Fruit fly (Drosophila melanogaster) whole organism, prepupa: Measurements from ENCODE around the gene CG3032.
A peak's percentile ranks its signal among the peaks of the same experiment; 100 is the strongest.

ENCODE experiments used
- Blimp-1 ChIP-seq: fragments of 200-800 bp; sonication (Bioruptor generic); optimal IDR thresholded peaks from 3 replicates; lab custom pipeline; 2017; ENCODE audit warnings: missing biosample characterization, missing genetic modification characterization, mild to moderate bottlenecking, moderate library complexity, missing genetic modification reagents
- CG10669 ChIP-seq: fragments of 200-800 bp; sonication (Bioruptor generic); optimal IDR thresholded peaks from 3 replicates; lab custom pipeline; 2018; ENCODE audit warnings: missing biosample characterization, mild to moderate bottlenecking, missing genetic modification characterization, moderate library complexity
- CG11294 ChIP-seq: fragments of 200-800 bp; sonication (Bioruptor generic); IDR thresholded peaks from 2 replicates; pipeline ENCODE4 v1.3.6; 2022; ENCODE audit warnings: missing biosample characterization, missing genetic modification characterization
- CG11762 ChIP-seq: fragments of 200-800 bp; sonication (Bioruptor generic); optimal IDR thresholded peaks from 3 replicates; lab custom pipeline; 2016; ENCODE audit warnings: missing biosample characterization, missing genetic modification characterization; ENCODE audit not compliant: insufficient read depth
- CG11902 ChIP-seq: fragments of 200-800 bp; sonication (Bioruptor generic); optimal IDR thresholded peaks from 3 replicates; lab custom pipeline; 2016; ENCODE audit warnings: missing biosample characterization, missing genetic modification characterization
- CG15336 ChIP-seq: fragments of 200-800 bp; sonication (Bioruptor generic); IDR thresholded peaks from 2 replicates; pipeline ENCODE4 v1.3.6; 2022; ENCODE audit warnings: missing biosample characterization, missing genetic modification characterization
- CG16779 ChIP-seq: fragments of 200-800 bp; sonication (Bioruptor generic); optimal IDR thresholded peaks from 3 replicates; lab custom pipeline; 2017; ENCODE audit warnings: missing biosample characterization, mild to moderate bottlenecking, missing genetic modification characterization
- CG31627 ChIP-seq: fragments of 200-800 bp; sonication (Bioruptor generic); optimal IDR thresholded peaks from 3 replicates; lab custom pipeline; 2016; ENCODE audit warnings: missing biosample characterization, missing genetic modification characterization
- CG32006 ChIP-seq: fragments of 200-800 bp; sonication (Bioruptor generic); optimal IDR thresholded peaks from 3 replicates; lab custom pipeline; 2017; ENCODE audit warnings: missing biosample characterization, mild to moderate bottlenecking, missing genetic modification characterization
- CG3919 ChIP-seq: fragments of 200-800 bp; sonication (Bioruptor generic); optimal IDR thresholded peaks from 3 replicates; lab custom pipeline; 2016; ENCODE audit warnings: missing biosample characterization, missing genetic modification characterization
- CG6163 ChIP-seq: fragments of 200-800 bp; sonication (Bioruptor generic); IDR thresholded peaks from 3 replicates; pipeline ENCODE4 v1.3.6; 2022; ENCODE audit warnings: missing biosample characterization, missing genetic modification characterization
- CG6276 ChIP-seq: fragments of 200-800 bp; sonication (Bioruptor generic); optimal IDR thresholded peaks from 2 replicates; lab custom pipeline; 2017; ENCODE audit warnings: missing biosample characterization, mild to moderate bottlenecking, missing genetic modification characterization
- CG6792 ChIP-seq: fragments of 200-800 bp; sonication (Bioruptor generic); optimal IDR thresholded peaks from 3 replicates; lab custom pipeline; 2016; ENCODE audit warnings: missing biosample characterization, missing genetic modification characterization
- CG6808 ChIP-seq: fragments of 200-800 bp; sonication (Bioruptor generic); optimal IDR thresholded peaks from 3 replicates; lab custom pipeline; 2017; ENCODE audit warnings: missing biosample characterization, missing genetic modification characterization, mild to moderate bottlenecking, moderate library complexity, missing genetic modification reagents
- CG6854 ChIP-seq: fragments of 200-800 bp; sonication (Bioruptor generic); optimal IDR thresholded peaks from 2 replicates; lab custom pipeline; 2017; ENCODE audit warnings: missing biosample characterization, mild to moderate bottlenecking, missing genetic modification characterization
- CG7368 ChIP-seq: fragments of 200-800 bp; sonication (Bioruptor generic); optimal IDR thresholded peaks from 3 replicates; lab custom pipeline; 2016; ENCODE audit warnings: missing biosample characterization, missing genetic modification characterization
- CG8119 ChIP-seq: fragments of 200-800 bp; sonication (Bioruptor generic); IDR thresholded peaks from 3 replicates; pipeline ENCODE4 v1.3.6; 2022; ENCODE audit warnings: missing biosample characterization, missing genetic modification characterization
- CG8632 ChIP-seq: fragments of 200-800 bp; sonication (Bioruptor generic); optimal IDR thresholded peaks from 3 replicates; lab custom pipeline; 2016; ENCODE audit warnings: missing biosample characterization, missing genetic modification characterization
- Eip75B ChIP-seq: fragments of 200-800 bp; sonication (Bioruptor generic); optimal IDR thresholded peaks from 3 replicates; lab custom pipeline; 2016; ENCODE audit warnings: missing biosample characterization, missing genetic modification characterization
- Eip78C ChIP-seq: fragments of 200-800 bp; sonication (Bioruptor generic); peaks from one replicate; lab custom pipeline; 2016; ENCODE audit warnings: missing biosample characterization, missing genetic modification characterization
- Eip93F ChIP-seq: fragments of 200-800 bp; sonication (Bioruptor generic); optimal IDR thresholded peaks from 2 replicates; lab custom pipeline; 2016; ENCODE audit warnings: missing biosample characterization, mild to moderate bottlenecking, missing genetic modification characterization
- Ets21C ChIP-seq: fragments of 200-800 bp; sonication (Bioruptor generic); optimal IDR thresholded peaks from 3 replicates; lab custom pipeline; 2016; ENCODE audit warnings: missing biosample characterization, missing genetic modification characterization
- Gug ChIP-seq: fragments of 200-800 bp; sonication (Bioruptor generic); IDR thresholded peaks from 2 replicates; pipeline ENCODE4 v1.3.6; 2022; ENCODE audit warnings: missing biosample characterization, missing genetic modification characterization
- Hr39 ChIP-seq: fragments of 200-800 bp; sonication (Bioruptor generic); optimal IDR thresholded peaks from 2 replicates; lab custom pipeline; 2016; ENCODE audit warnings: missing biosample characterization, missing genetic modification characterization
- Met ChIP-seq: fragments of 200-800 bp; sonication (Bioruptor generic); optimal IDR thresholded peaks from 3 replicates; lab custom pipeline; 2016; ENCODE audit warnings: missing biosample characterization, missing genetic modification characterization
- OdsH ChIP-seq: fragments of 200-800 bp; sonication (Bioruptor generic); optimal IDR thresholded peaks from 3 replicates; lab custom pipeline; 2016; ENCODE audit warnings: missing biosample characterization, missing genetic modification characterization
- Sox102F ChIP-seq: fragments of 200-800 bp; sonication (Bioruptor generic); optimal IDR thresholded peaks from 2 replicates; lab custom pipeline; 2016; ENCODE audit warnings: missing biosample characterization, mild to moderate bottlenecking, missing genetic modification characterization
- Sox15 ChIP-seq: fragments of 200-800 bp; sonication (Bioruptor generic); optimal IDR thresholded peaks from 3 replicates; lab custom pipeline; 2016; ENCODE audit warnings: missing biosample characterization, missing genetic modification characterization
- achi ChIP-seq: fragments of 200-800 bp; sonication (Bioruptor generic); optimal IDR thresholded peaks from 3 replicates; lab custom pipeline; 2016; ENCODE audit warnings: missing biosample characterization, missing genetic modification characterization
- acj6 ChIP-seq: fragments of 200-800 bp; sonication (Bioruptor generic); optimal IDR thresholded peaks from 3 replicates; lab custom pipeline; 2016; ENCODE audit warnings: missing biosample characterization, missing genetic modification characterization
- dac ChIP-seq: fragments of 200-800 bp; sonication (Bioruptor generic); optimal IDR thresholded peaks from 2 replicates; lab custom pipeline; 2017; ENCODE audit warnings: missing biosample characterization, mild to moderate bottlenecking, missing genetic modification characterization
- dsx ChIP-seq: fragments of 200-800 bp; optimal IDR thresholded peaks from 3 replicates; lab custom pipeline; 2019; ENCODE audit warnings: missing biosample characterization, mild to moderate bottlenecking, missing genetic modification characterization, moderate library complexity; ENCODE audit not compliant: poor library complexity, severe bottlenecking
- eg ChIP-seq: fragments of 200-800 bp; sonication (Bioruptor generic); IDR thresholded peaks from 3 replicates; pipeline ENCODE4 v1.3.6; 2022; ENCODE audit warnings: missing biosample characterization, missing genetic modification characterization
- esn ChIP-seq: fragments of 200-800 bp; sonication (Bioruptor generic); optimal IDR thresholded peaks from 2 replicates; lab custom pipeline; 2016; ENCODE audit warnings: missing biosample characterization, mild to moderate bottlenecking, missing genetic modification characterization, moderate library complexity
- fd85E ChIP-seq: fragments of 200-800 bp; sonication (Bioruptor generic); optimal IDR thresholded peaks from 3 replicates; lab custom pipeline; 2016; ENCODE audit warnings: missing biosample characterization, missing genetic modification characterization
- fkh ChIP-seq: fragments of 200-800 bp; sonication (Bioruptor generic); optimal IDR thresholded peaks from 3 replicates; lab custom pipeline; 2017; ENCODE audit warnings: missing biosample characterization, mild to moderate bottlenecking, missing genetic modification characterization, moderate library complexity
- pdm3 ChIP-seq: fragments of 200-800 bp; sonication (Bioruptor generic); optimal IDR thresholded peaks from 3 replicates; lab custom pipeline; 2016; ENCODE audit warnings: missing biosample characterization, missing genetic modification characterization
- salr ChIP-seq, 2 experiments: fragments of 200-800 bp; sonication (Bioruptor generic); optimal IDR thresholded peaks; 3 replicates each; lab custom pipeline; 2016 to 2018; ENCODE audit warnings: missing biosample characterization in 2 of 2, missing genetic modification characterization in 2 of 2, mild to moderate bottlenecking in 1 of 2
- svp ChIP-seq: fragments of 200-800 bp; sonication (Bioruptor generic); peaks from one replicate; lab custom pipeline; 2016; ENCODE audit warnings: missing biosample characterization, missing genetic modification characterization
- vri ChIP-seq: fragments of 200-800 bp; sonication (Bioruptor generic); optimal IDR thresholded peaks from 3 replicates; lab custom pipeline; 2016; ENCODE audit warnings: missing biosample characterization, mild to moderate bottlenecking, missing genetic modification characterization

Gene CG3032

DNA sequence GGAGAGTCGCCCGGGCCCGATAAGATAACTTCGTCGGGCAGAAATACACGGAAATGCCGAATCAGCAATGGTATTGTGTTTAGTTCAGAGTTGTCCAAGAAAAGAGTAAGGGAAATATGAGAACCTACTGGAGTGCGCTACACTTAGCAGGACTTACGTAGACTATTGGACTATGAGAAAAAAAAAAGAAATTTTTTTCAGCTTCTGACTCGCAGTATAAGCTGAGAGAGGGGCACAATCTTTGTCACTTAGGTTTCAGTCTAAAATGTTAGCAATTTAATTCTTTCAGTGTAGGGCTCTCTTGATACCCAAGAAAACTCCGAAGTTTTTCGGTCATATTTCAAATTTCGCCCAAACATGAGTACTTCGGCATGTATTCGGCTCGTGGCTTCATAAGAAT, 19.9 kb downstream of the CG3032 start (continued):
- TF ChIP-seq Hr39 (peak; percentile 88), Sox102F (GFP tag; lab: Kevin White, UChicago) (peak; percentile 73), Eip75B (GFP tag; lab: Kevin White, UChicago) (peak; percentile 14), CG31627 (GFP tag; lab: Kevin White, UChicago) (peak; percentile 89), OdsH (GFP tag; lab: Kevin White, UChicago) (peak; percentile 62), vri (GFP tag; lab: Kevin White, UChicago) (peak; percentile 76), CG6854 (GFP tag; lab: Kevin White, UChicago) (peak; percentile 45), CG16779 (no peak), CG8632 (peak; percentile 32), Sox15 (GFP tag; lab: Kevin White, UChicago) (peak; percentile 48), CG11294 (GFP tag; lab: Robert Waterston, UW) (no peak), Eip93F (peak; percentile 34), fkh (GFP tag; lab: Kevin White, UChicago) (no peak), dsx (GFP tag; lab: Kevin White, UChicago) (no peak), salr (GFP tag; optimal IDR thresholded peaks at IDR 0.05; lab: Kevin White, UChicago) (no peak), dac (GFP tag; lab: Kevin White, UChicago) (no peak), CG11762 (peak; percentile 39), CG3919 (GFP tag; lab: Kevin White, UChicago) (peak; percentile 58), eg (GFP tag; lab: Robert Waterston, UW) (peak; percentile 40; the same call in 2 of the 3 replicates), CG11902 (GFP tag; lab: Kevin White, UChicago) (peak; percentile 32), Gug (GFP tag; lab: Robert Waterston, UW) (no peak; the same call in 1 of the 2 replicates), Ets21C (GFP tag; lab: Kevin White, UChicago) (peak; percentile 81), Met (GFP tag; lab: Kevin White, UChicago) (peak; percentile 84), esn (GFP tag; lab: Kevin White, UChicago) (peak; percentile 86), pdm3 (GFP tag; lab: Kevin White, UChicago) (peak; percentile 56), acj6 (GFP tag; lab: Kevin White, UChicago) (peak; percentile 48), CG7368 (GFP tag; lab: Kevin White, UChicago) (no peak), achi (GFP tag; lab: Kevin White, UChicago) (peak; percentile 47), CG32006 (peak; percentile 27), CG6808 (GFP tag; lab: Kevin White, UChicago) (no peak), CG10669 (GFP tag; lab: Kevin White, UChicago) (no peak), fd85E (GFP tag; lab: Kevin White, UChicago) (no peak), Eip78C (GFP tag; lab: Kevin White, UChicago) (peak; percentile 77)

- TF ChIP-seq vri (GFP tag; lab: Kevin White, UChicago), result no peak
Measured at dm6 chrX:6993350-6993749, 20.3 kb downstream of the CG3032 start, which contains the start of gene Inx7. Inx7 (minus strand) TSS chrX:6993612.

DNA sequence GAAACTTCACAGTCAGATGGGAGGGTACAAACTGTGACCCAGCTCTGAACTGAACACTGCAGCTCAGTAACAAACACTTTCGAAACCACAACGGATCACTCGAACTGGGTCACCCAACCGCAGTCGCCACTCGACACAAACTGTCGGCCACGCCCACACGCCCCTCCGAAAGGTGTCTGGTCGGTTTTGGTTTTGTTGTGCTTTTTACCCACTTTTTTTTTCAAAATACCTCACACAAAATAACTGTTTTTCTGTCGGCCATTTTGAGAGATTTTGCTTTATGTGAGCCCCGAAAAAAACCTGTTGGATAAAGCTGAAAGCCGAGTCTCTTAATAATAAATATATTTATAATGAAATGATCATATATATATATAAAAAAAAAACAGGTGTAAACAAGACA, 22.4 kb downstream of the CG3032 start, which contains the start of gene ogre:
Gene ogre (minus strand): TSS at position 33 of the 400 bp plus-strand sequence.
- TF ChIP-seq CG8632 (no peak), eg (GFP tag; lab: Robert Waterston, UW) (peak; percentile 58; the same call in 1 of the 3 replicates), Sox102F (GFP tag; lab: Kevin White, UChicago) (no peak), CG6792 (GFP tag; lab: Kevin White, UChicago) (no peak), CG6276 (GFP tag; lab: Kevin White, UChicago) (peak; percentile 41), svp (GFP tag; lab: Kevin White, UChicago) (peak; percentile 40), Blimp-1 (peak; percentile 50), CG6163 (GFP tag; lab: Robert Waterston, UW) (peak; percentile 31; the same call in 1 of the 3 replicates), CG8119 (GFP tag; lab: Robert Waterston, UW) (peak; percentile 32; the same call in 1 of the 3 replicates), CG15336 (GFP tag; lab: Robert Waterston, UW) (0 out of 2 replicates have a peak, but pooled peaks have one; percentile 17)
